Worm (Caenorhabditis elegans) whole organism, L2 larva: ENCODE data around the gene lury-1.

Source experiments
- F13H6.1 ChIP-seq: sonication (generic microtip); optimal IDR thresholded peaks from 2 replicates; lab custom pipeline; 2016; ENCODE audit warnings: missing genetic modification characterization, missing compliant biosample characterization
- ZK546.5 ChIP-seq: sonication (generic microtip); optimal IDR thresholded peaks from 2 replicates; lab custom pipeline; 2017; ENCODE audit warnings: missing biosample characterization, missing genetic modification characterization
- ama-1 ChIP-seq: fragments of 150-350 bp; optimal IDR thresholded peaks from 2 replicates; lab custom pipeline; 2018; ENCODE audit warnings: inconsistent platforms
- egl-27 ChIP-seq: sonication (generic microtip); optimal IDR thresholded peaks from 3 replicates; lab custom pipeline; 2017; ENCODE audit warnings: missing biosample characterization, missing genetic modification reagents, missing genetic modification characterization
- elt-3 ChIP-seq: sonication (generic microtip); optimal IDR thresholded peaks from 2 replicates; lab custom pipeline; 2017; ENCODE audit warnings: missing biosample characterization, missing genetic modification characterization
- fos-1 ChIP-seq: fragments of 150-350 bp; optimal IDR thresholded peaks from 2 replicates; lab custom pipeline; 2014; ENCODE audit warnings: missing biosample characterization, missing genetic modification characterization
- lin-39 ChIP-seq: fragments of 150-350 bp; optimal IDR thresholded peaks from 2 replicates; lab custom pipeline; 2014; ENCODE audit warnings: missing biosample characterization, missing genetic modification reagents, missing genetic modification characterization
- nhr-237 ChIP-seq: fragments of 150-350 bp; optimal IDR thresholded peaks from 2 replicates; lab custom pipeline; 2014; ENCODE audit warnings: missing biosample characterization, missing genetic modification characterization
- nhr-77 ChIP-seq: fragments of 150-350 bp; optimal IDR thresholded peaks from 2 replicates; lab custom pipeline; 2014; ENCODE audit warnings: missing biosample characterization, missing genetic modification characterization
- zag-1 ChIP-seq: fragments of 150-350 bp; optimal IDR thresholded peaks from 2 replicates; lab custom pipeline; 2014; ENCODE audit warnings: missing biosample characterization, missing genetic modification characterization

- no peak for TF ChIP-seq zag-1 (tag; lab: Kevin White, UChicago)
- no peak for TF ChIP-seq elt-3
- TF ChIP-seq nhr-237: no peak
- TF ChIP-seq nhr-77 (tag; lab: Kevin White, UChicago): no peak
- no peak for TF ChIP-seq ZK546.5 (tag; lab: Kevin White, UChicago)
- no peak for TF ChIP-seq F13H6.1 (tag; lab: Kevin White, UChicago)
- no peak for TF ChIP-seq fos-1 (tag; lab: Kevin White, UChicago)
- TF ChIP-seq lin-39: no peak
- TF ChIP-seq egl-27 (tag; lab: Kevin White, UChicago): no peak
- no peak for TF ChIP-seq ama-1 (lab: Kevin White, UChicago)
Measured at ce11 chrIII:12235359-12235758, 49.1 kb downstream of the lury-1 start.
